Fruit fly (Drosophila melanogaster) whole organism, embryonic: ENCODE results near the gene CG33523.

Experiments
- Ada2b ChIP-seq: fragments of 200-800 bp; sonication (Bioruptor generic); IDR thresholded peaks from 2 replicates; pipeline ENCODE4 v1.3.6; 2022; ENCODE audit warnings: missing biosample characterization, missing genetic modification characterization
- Atf3 ChIP-seq: fragments of 200-800 bp; sonication (Bioruptor generic); optimal IDR thresholded peaks from 3 replicates; lab custom pipeline; 2016; ENCODE audit warnings: missing biosample characterization, missing genetic modification characterization
- Bgb ChIP-seq: fragments of 200-800 bp; sonication (Bioruptor generic); IDR thresholded peaks from 2 replicates; pipeline ENCODE4 v1.3.6; 2022; ENCODE audit warnings: missing biosample characterization, missing genetic modification characterization; ENCODE audit not compliant: partially characterized antibody
- CG12155 ChIP-seq: fragments of 200-800 bp; sonication (Bioruptor generic); optimal IDR thresholded peaks from 3 replicates; lab custom pipeline; 2016; ENCODE audit warnings: missing biosample characterization, missing genetic modification characterization
- CG12659 ChIP-seq: fragments of 200-800 bp; sonication (Bioruptor generic); optimal IDR thresholded peaks from 3 replicates; lab custom pipeline; 2017; ENCODE audit warnings: mild to moderate bottlenecking, missing biosample characterization, missing genetic modification reagents, missing genetic modification characterization
- CG13775 ChIP-seq: fragments of 200-800 bp; sonication (Bioruptor generic); optimal IDR thresholded peaks from 3 replicates; lab custom pipeline; 2017; ENCODE audit warnings: missing biosample characterization, mild to moderate bottlenecking, missing genetic modification characterization
- CG14441 ChIP-seq: fragments of 200-800 bp; sonication (Bioruptor generic); IDR thresholded peaks from 2 replicates; pipeline ENCODE4 v1.3.6; 2022; ENCODE audit warnings: missing biosample characterization, missing genetic modification characterization
- CG15696 ChIP-seq: fragments of 200-800 bp; sonication (Bioruptor generic); optimal IDR thresholded peaks from 2 replicates; lab custom pipeline; 2019; ENCODE audit warnings: missing biosample characterization, mild to moderate bottlenecking, missing genetic modification characterization, moderate library complexity
- CG17328 ChIP-seq: fragments of 200-800 bp; sonication (Bioruptor generic); IDR thresholded peaks from 2 replicates; pipeline ENCODE4 v1.3.6; 2022; ENCODE audit warnings: missing biosample characterization, missing genetic modification characterization
- CG17361 ChIP-seq: fragments of 200-800 bp; sonication (Bioruptor generic); IDR thresholded peaks from 3 replicates; pipeline ENCODE4 v1.3.6; 2022; ENCODE audit warnings: missing biosample characterization, missing genetic modification characterization
- CG17802 ChIP-seq: fragments of 200-800 bp; sonication (Bioruptor generic); optimal IDR thresholded peaks from 2 replicates; lab custom pipeline; 2018; ENCODE audit warnings: missing biosample characterization, mild to moderate bottlenecking, missing genetic modification characterization, moderate library complexity
- CG17912 ChIP-seq: fragments of 200-800 bp; sonication (Bioruptor generic); optimal IDR thresholded peaks from 2 replicates; lab custom pipeline; 2018; ENCODE audit warnings: missing biosample characterization, mild to moderate bottlenecking, missing genetic modification characterization
- CG18476 ChIP-seq: fragments of 200-800 bp; sonication (Bioruptor generic); optimal IDR thresholded peaks from 2 replicates; lab custom pipeline; 2016; ENCODE audit warnings: missing biosample characterization, mild to moderate bottlenecking, missing genetic modification characterization
- CG34422 ChIP-seq: fragments of 200-800 bp; sonication (Bioruptor generic); IDR thresholded peaks from 3 replicates; pipeline ENCODE4 v1.3.6; 2022; ENCODE audit warnings: missing biosample characterization, missing genetic modification characterization
- CG4360 ChIP-seq: fragments of 200-800 bp; sonication (Bioruptor generic); IDR thresholded peaks from 2 replicates; pipeline ENCODE4 v1.3.6; 2022; ENCODE audit warnings: missing biosample characterization, missing genetic modification characterization
- CG4424 ChIP-seq: fragments of 200-800 bp; sonication (Bioruptor generic); optimal IDR thresholded peaks from 3 replicates; lab custom pipeline; 2016; ENCODE audit warnings: missing biosample characterization, missing genetic modification characterization
- CG7786 ChIP-seq: fragments of 200-800 bp; sonication (Bioruptor generic); optimal IDR thresholded peaks from 2 replicates; lab custom pipeline; 2016; ENCODE audit warnings: missing biosample characterization, missing genetic modification characterization
- CG7839 ChIP-seq: fragments of 200-800 bp; sonication (Bioruptor generic); optimal IDR thresholded peaks from 3 replicates; lab custom pipeline; 2018; ENCODE audit warnings: missing biosample characterization, mild to moderate bottlenecking, missing genetic modification characterization, moderate library complexity
- CG9215 ChIP-seq: fragments of 200-800 bp; sonication (Bioruptor generic); IDR thresholded peaks from 2 replicates; pipeline ENCODE4 v1.3.6; 2022; ENCODE audit warnings: missing biosample characterization, missing genetic modification characterization
- CHES-1-like ChIP-seq: fragments of 200-800 bp; sonication (Bioruptor generic); optimal IDR thresholded peaks from 2 replicates; lab custom pipeline; 2016; ENCODE audit warnings: missing biosample characterization, missing genetic modification characterization
- Dfd ChIP-seq, 2 experiments: fragments of >200 bp; optimal IDR thresholded peaks; 2 replicates each; lab custom pipeline; 2017; ENCODE audit warnings: missing biosample characterization in 2 of 2, missing genetic modification characterization in 2 of 2
- Dp ChIP-seq: fragments of 200-800 bp; sonication (Bioruptor generic); optimal IDR thresholded peaks from 2 replicates; lab custom pipeline; 2018; ENCODE audit warnings: missing biosample characterization, mild to moderate bottlenecking, missing genetic modification characterization, moderate library complexity
- E2f2 ChIP-seq: fragments of 200-800 bp; sonication (Bioruptor generic); IDR thresholded peaks from 2 replicates; pipeline ENCODE4 v1.3.6; 2022; ENCODE audit warnings: missing biosample characterization, missing genetic modification characterization
- Elba2 ChIP-seq: fragments of 200-800 bp; sonication (Bioruptor generic); optimal IDR thresholded peaks from 3 replicates; lab custom pipeline; 2016; ENCODE audit warnings: missing biosample characterization, missing genetic modification characterization
- Ets65A ChIP-seq: fragments of 200-800 bp; sonication (Bioruptor generic); peaks from one replicate; lab custom pipeline; 2016; ENCODE audit warnings: missing biosample characterization, missing genetic modification characterization
- GATAe ChIP-seq: fragments of 200-800 bp; sonication (Bioruptor generic); conservative IDR thresholded peaks from 2 replicates; pipeline ENCODE4 v1.3.6; 2022; ENCODE audit warnings: missing biosample characterization, missing genetic modification characterization
- Hand ChIP-seq: fragments of 200-800 bp; sonication (Bioruptor generic); optimal IDR thresholded peaks from 2 replicates; lab custom pipeline; 2017; ENCODE audit warnings: mild to moderate bottlenecking, missing biosample characterization, missing genetic modification reagents, missing genetic modification characterization
- Lhr ChIP-seq: fragments of 200-800 bp; sonication (Bioruptor generic); optimal IDR thresholded peaks from 3 replicates; lab custom pipeline; 2017; ENCODE audit warnings: mild to moderate bottlenecking, missing biosample characterization, missing genetic modification reagents, missing genetic modification characterization
- NfI ChIP-seq: fragments of 200-800 bp; sonication (Bioruptor generic); optimal IDR thresholded peaks from 3 replicates; lab custom pipeline; 2018; ENCODE audit warnings: missing biosample characterization, mild to moderate bottlenecking, missing genetic modification characterization, moderate library complexity
- Rx ChIP-seq: fragments of 200-800 bp; sonication (Bioruptor generic); IDR thresholded peaks from 2 replicates; pipeline ENCODE4 v1.3.6; 2022; ENCODE audit warnings: missing biosample characterization, missing genetic modification characterization
- Sin3A ChIP-seq: fragments of >200 bp; optimal IDR thresholded peaks from 2 replicates; lab custom pipeline; 2018
- Taf1 ChIP-seq: fragments of 200-800 bp; sonication (Bioruptor generic); IDR thresholded peaks from 2 replicates; pipeline ENCODE4 v1.3.6; 2022; ENCODE audit warnings: missing biosample characterization, missing genetic modification characterization
- Tbp ChIP-seq: fragments of >200 bp; optimal IDR thresholded peaks from 2 replicates; lab custom pipeline; 2018; ENCODE audit warnings: missing biosample characterization, missing genetic modification characterization
- Xbp1 ChIP-seq: fragments of 200-800 bp; sonication (Bioruptor generic); optimal IDR thresholded peaks from 3 replicates; lab custom pipeline; 2016; ENCODE audit warnings: missing biosample characterization, mild to moderate bottlenecking, missing genetic modification characterization
- cg ChIP-seq: fragments of 200-800 bp; sonication (Bioruptor generic); optimal IDR thresholded peaks from 3 replicates; lab custom pipeline; 2019; ENCODE audit warnings: missing biosample characterization, mild to moderate bottlenecking, missing genetic modification characterization, moderate library complexity
- corto ChIP-seq: fragments of 200-800 bp; sonication (Bioruptor generic); optimal IDR thresholded peaks from 2 replicates; lab custom pipeline; 2016; ENCODE audit warnings: missing biosample characterization, mild to moderate bottlenecking, missing genetic modification characterization, moderate library complexity
- crol ChIP-seq: fragments of 200-800 bp; sonication (Bioruptor generic); IDR thresholded peaks from 2 replicates; pipeline ENCODE4 v1.3.6; 2022; ENCODE audit warnings: missing biosample characterization, missing genetic modification characterization
- da ChIP-seq: fragments of 200-800 bp; sonication (Bioruptor generic); optimal IDR thresholded peaks from 2 replicates; lab custom pipeline; 2016; ENCODE audit warnings: missing biosample characterization, missing genetic modification characterization
- dimm ChIP-seq: fragments of 200-800 bp; sonication (Bioruptor generic); IDR thresholded peaks from 2 replicates; pipeline ENCODE4 v1.3.6; 2022; ENCODE audit warnings: missing biosample characterization, missing genetic modification characterization
- dm ChIP-seq: fragments of 200-800 bp; sonication (Bioruptor generic); optimal IDR thresholded peaks from 3 replicates; lab custom pipeline; 2016; ENCODE audit warnings: missing biosample characterization, missing genetic modification characterization
- ewg ChIP-seq: fragments of 200-800 bp; sonication (Bioruptor generic); optimal IDR thresholded peaks from 3 replicates; lab custom pipeline; 2017; ENCODE audit warnings: mild to moderate bottlenecking, missing biosample characterization, missing genetic modification reagents, missing genetic modification characterization
- hb ChIP-seq: fragments of 200-800 bp; sonication (Bioruptor generic); IDR thresholded peaks from 3 replicates; pipeline ENCODE4 v1.3.6; 2022; ENCODE audit warnings: missing biosample characterization, missing genetic modification characterization; ENCODE audit not compliant: partially characterized antibody
- hbn ChIP-seq: fragments of 200-800 bp; sonication (Bioruptor generic); IDR thresholded peaks from 2 replicates; pipeline ENCODE4 v1.3.6; 2022; ENCODE audit warnings: missing biosample characterization, missing genetic modification characterization; ENCODE audit not compliant: partially characterized antibody
- lola ChIP-seq, 3 experiments: fragments of >200 bp in 2 of 3; fragments of 200-800 bp in 1 of 3; sonication (Bioruptor generic) in 1 of 3; optimal IDR thresholded peaks; 2 replicates each; lab custom pipeline; 2017 to 2019; ENCODE audit warnings: missing biosample characterization in 3 of 3, missing genetic modification characterization in 3 of 3, mild to moderate bottlenecking in 1 of 3, moderate library complexity in 1 of 3
- oc ChIP-seq: fragments of 200-800 bp; sonication (Bioruptor generic); optimal IDR thresholded peaks from 2 replicates; lab custom pipeline; 2018; ENCODE audit warnings: missing biosample characterization, mild to moderate bottlenecking, missing genetic modification characterization, moderate library complexity
- phol ChIP-seq: fragments of 200-800 bp; sonication (Bioruptor generic); optimal IDR thresholded peaks from 3 replicates; lab custom pipeline; 2018; ENCODE audit warnings: missing biosample characterization, mild to moderate bottlenecking, missing genetic modification characterization, moderate library complexity
- repo ChIP-seq: fragments of 200-800 bp; sonication (Bioruptor generic); optimal IDR thresholded peaks from 2 replicates; lab custom pipeline; 2016; ENCODE audit warnings: missing biosample characterization, missing genetic modification characterization
- salm ChIP-seq: fragments of 200-800 bp; sonication (Bioruptor generic); optimal IDR thresholded peaks from 2 replicates; lab custom pipeline; 2018; ENCODE audit warnings: missing biosample characterization, mild to moderate bottlenecking, missing genetic modification characterization
- trem ChIP-seq: fragments of 200-800 bp; optimal IDR thresholded peaks from 3 replicates; lab custom pipeline; 2019; ENCODE audit warnings: missing biosample characterization, mild to moderate bottlenecking, missing genetic modification characterization, moderate library complexity
- twi ChIP-seq: fragments of 200-800 bp; optimal IDR thresholded peaks from 2 replicates; lab custom pipeline; 2019; ENCODE audit warnings: missing biosample characterization, mild to moderate bottlenecking, missing genetic modification characterization, moderate library complexity
- tx ChIP-seq: fragments of 200-800 bp; sonication (Bioruptor generic); optimal IDR thresholded peaks from 2 replicates; lab custom pipeline; 2016; ENCODE audit warnings: missing biosample characterization, missing genetic modification characterization

CG33523 gene

DNA sequence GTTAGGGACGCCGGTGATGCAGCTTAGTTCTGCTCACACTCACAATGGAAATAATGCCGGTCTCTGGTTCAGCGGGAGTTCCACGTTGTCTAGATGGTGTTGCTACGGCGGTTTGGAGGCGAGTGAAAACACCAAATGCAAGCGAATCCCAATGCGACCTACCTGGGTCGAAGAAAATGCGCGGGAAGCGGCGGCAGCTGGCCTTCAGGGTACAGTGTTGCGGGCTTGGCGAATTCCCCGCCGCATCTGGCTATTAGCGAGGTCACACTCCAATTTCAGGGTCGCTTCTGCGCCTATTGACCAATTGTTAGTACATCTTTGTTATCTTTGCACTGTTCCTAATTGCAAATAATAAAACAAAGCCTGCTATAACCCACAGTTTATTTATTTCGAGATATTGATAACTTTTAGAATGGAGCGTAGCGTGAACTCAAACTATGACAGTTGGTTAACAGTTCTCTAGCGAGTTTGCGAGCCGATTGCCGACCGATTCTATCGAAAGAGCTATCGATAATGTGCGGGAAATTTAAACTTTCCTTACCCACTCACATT is 8.8 kb downstream of the CG33523 start, which contains the start of gene Rcc1 (continued):
- TF ChIP-seq Taf1 (no peak), cg (GFP tag; lab: Kevin White, UChicago) (peak; percentile 82), tx (GFP tag; lab: Kevin White, UChicago) (peak; percentile 0), CG9215 (GFP tag; lab: Robert Waterston, UW) (no peak), CG7786 (GFP tag; lab: Kevin White, UChicago) (no peak), CG17361 (no peak), CG7839 (tag; lab: Kevin White, UChicago) (no peak), CG4424 (GFP tag; lab: Kevin White, UChicago) (peak; percentile 8), CG34422 (peak; percentile 93; the same call in 2 of the 3 replicates), trem (tag; lab: Kevin White, UChicago) (peak; percentile 87), Hand (GFP tag; lab: Kevin White, UChicago) (no peak), twi (tag; lab: Kevin White, UChicago) (peak; percentile 20), Atf3 (GFP tag; lab: Kevin White, UChicago) (no peak), CG17912 (no peak), dimm (GFP tag; lab: Robert Waterston, UW) (no peak), salm (tag; lab: Kevin White, UChicago) (no peak), CG17802 (tag; lab: Kevin White, UChicago) (no peak), Xbp1 (GFP tag; lab: Kevin White, UChicago) (peak; percentile 18), GATAe (GFP tag; lab: Robert Waterston, UW) (no peak), CG4360 (GFP tag; lab: Robert Waterston, UW) (no peak), phol (tag; lab: Kevin White, UChicago) (peak; percentile 71), CG12155 (GFP tag; lab: Kevin White, UChicago) (peak; percentile 57), Rx (GFP tag; lab: Robert Waterston, UW) (no peak), repo (GFP tag; lab: Kevin White, UChicago) (peak; percentile 9), Dfd (GFP tag; optimal IDR thresholded peaks at IDR 0.05; lab: Kevin White, UChicago) (no peak), crol (peak; percentile 49; the same call in 1 of the 2 replicates), CG13775 (GFP tag; lab: Kevin White, UChicago) (peak; percentile 5), ewg (GFP tag; lab: Kevin White, UChicago) (peak; percentile 88), corto (GFP tag; lab: Kevin White, UChicago) (no peak), NfI (GFP tag; lab: Kevin White, UChicago) (peak; percentile 17), dm (GFP tag; lab: Kevin White, UChicago) (peak; percentile 56), CHES-1-like (GFP tag; lab: Kevin White, UChicago) (peak; percentile 23), Bgb (GFP tag; lab: Robert Waterston, UW) (peak; percentile 65), CG14441 (GFP tag; lab: Robert Waterston, UW) (no peak), Dp (GFP tag; lab: Kevin White, UChicago) (peak; percentile 97), oc (tag; lab: Kevin White, UChicago) (no peak), CG18476 (GFP tag; lab: Kevin White, UChicago) (no peak), E2f2 (peak; percentile 94), CG17328 (GFP tag; lab: Robert Waterston, UW) (0 out of 2 replicates have a peak, but pooled peaks have one; percentile 12), da (GFP tag; lab: Kevin White, UChicago) (peak; percentile 79), CG15696 (tag; lab: Kevin White, UChicago) (peak; percentile 23), CG12659 (GFP tag; lab: Kevin White, UChicago) (peak; percentile 48), lola (GFP tag; optimal IDR thresholded peaks at IDR 0.05; lab: Kevin White, UChicago) (peak in 1 of 3 experiments; percentile 14), Elba2 (GFP tag; lab: Kevin White, UChicago) (peak; percentile 83), Ada2b (GFP tag; lab: Robert Waterston, UW) (no peak), Sin3A (peak; percentile 98), Lhr (peak; percentile 83), Tbp (peak; percentile 64), hb (GFP tag; lab: Robert Waterston, UW) (peak; percentile 59; the same call in 1 of the 3 replicates), hbn (GFP tag; lab: Robert Waterston, UW) (peak; percentile 41; the same call in 1 of the 2 replicates), Ets65A (GFP tag; lab: Kevin White, UChicago) (peak; percentile 65)
